Worm (Caenorhabditis elegans): ENCODE results near the gene ZK105.11.

DNA sequence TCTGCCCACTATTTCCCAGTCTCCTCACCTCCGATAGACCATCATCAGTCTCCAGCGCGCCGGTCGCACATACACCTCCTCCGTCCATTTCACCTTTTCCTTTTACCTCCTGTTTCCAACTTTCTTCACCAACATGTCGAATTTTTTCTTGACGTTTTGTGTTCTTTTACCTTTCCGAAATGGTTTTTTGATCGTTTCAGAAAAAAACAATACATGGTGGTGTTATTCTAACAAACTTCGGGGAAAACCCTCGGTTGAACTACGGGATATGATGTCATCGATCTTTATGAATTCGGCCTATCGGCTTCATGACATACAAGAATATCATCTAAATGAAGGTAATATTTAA is 20.2 kb upstream of the ZK105.11 start, which contains the start of gene Y97E10C.1:
- no peak for TF ChIP-seq nhr-11 (tag; optimal IDR thresholded peaks at IDR 0.05)
- no peak for TF ChIP-seq dmd-4 (tag; optimal IDR thresholded peaks at IDR 0.05)
- no peak for TF ChIP-seq snpc-4 (tag; optimal IDR thresholded peaks at IDR 0.05)
- TF ChIP-seq unc-62 (GFP tag; optimal IDR thresholded peaks at IDR 0.05), result no peak
- TF ChIP-seq nhr-77 (tag; optimal IDR thresholded peaks at IDR 0.05), result no peak
- TF ChIP-seq elt-3 (tag; optimal IDR thresholded peaks at IDR 0.05), result no peak
- no peak for TF ChIP-seq unc-39 (tag; optimal IDR thresholded peaks at IDR 0.05)
- TF ChIP-seq mdl-1 (tag; optimal IDR thresholded peaks at IDR 0.05), result no peak
- no peak for TF ChIP-seq elt-1 (tag; optimal IDR thresholded peaks at IDR 0.05)
- no peak for TF ChIP-seq skn-1 (tag; optimal IDR thresholded peaks at IDR 0.05)
- TF ChIP-seq nhr-12 (tag; optimal IDR thresholded peaks at IDR 0.05), result no peak
- no peak for TF ChIP-seq mab-5 (tag; optimal IDR thresholded peaks at IDR 0.05)
- no peak for TF ChIP-seq sma-9 (GFP tag; optimal IDR thresholded peaks at IDR 0.05)
- no peak for TF ChIP-seq sma-9 (tag; optimal IDR thresholded peaks at IDR 0.05)

Measured in whole organism, L2 larva.